Fruit fly (Drosophila melanogaster): ENCODE results near the gene CG1092.

DNA sequence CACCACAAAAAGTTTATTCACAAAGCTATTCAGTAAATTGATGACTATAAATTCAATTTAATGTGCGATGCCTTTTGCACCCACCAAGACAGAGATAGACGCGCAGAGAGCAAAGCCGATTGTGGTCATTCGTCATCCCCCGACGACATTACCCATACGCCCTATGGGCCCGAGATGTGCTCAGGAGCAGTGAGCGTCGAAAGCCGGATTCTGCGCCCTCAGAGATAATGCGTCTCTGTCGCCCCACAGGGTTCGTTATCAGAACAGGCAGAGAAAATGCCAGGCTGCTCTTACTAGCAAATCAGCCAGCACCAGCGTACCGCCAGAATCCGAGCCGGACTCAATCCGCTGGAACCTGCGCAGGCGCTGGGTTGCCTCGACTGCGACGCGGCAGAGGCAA lies 24.7 kb downstream of the CG1092 start:
- TF ChIP-seq psq (optimal IDR thresholded peaks at IDR 0.05) = no peak
- TF ChIP-seq ttk (optimal IDR thresholded peaks at IDR 0.05) = no peak
- TF ChIP-seq insv (optimal IDR thresholded peaks at IDR 0.05) = no peak
- no peak for TF ChIP-seq Myc (optimal IDR thresholded peaks at IDR 0.05)
- no peak for TF ChIP-seq Sin3A (optimal IDR thresholded peaks at IDR 0.05)

Measured in Kc167 (cell line).